Worm (Caenorhabditis elegans): Measurements from ENCODE around the gene sulp-7.

The sulp-7 gene

ce11 chrX:11116723-11117122 lies 36.2 kb downstream of the sulp-7 start, which contains the start of gene nlp-66:
TSS of gene nlp-66 (minus strand) at chrX:11116823.
- TF ChIP-seq cog-1 (tag; optimal IDR thresholded peaks at IDR 0.05) = no peak

ce11 chrX:11120808-11121207 lies 40.3 kb downstream of the sulp-7 start, which contains the start of gene R08B4.3:
TSS of gene R08B4.3 (minus strand) at chrX:11121005.
- TF ChIP-seq klf-2 (GFP tag; conservative IDR thresholded peaks at IDR 0.05) (no peak), ref-1 (GFP tag; conservative IDR thresholded peaks at IDR 0.05) (no peak), ztf-23 (GFP tag; IDR thresholded peaks at IDR 0.05) (no peak), cog-1 (tag; optimal IDR thresholded peaks at IDR 0.05) (no peak), med-1 (GFP tag; optimal IDR thresholded peaks at IDR 0.05; ENCODE audit: insufficient read depth) (no peak), ztf-29 (GFP tag; IDR thresholded peaks at IDR 0.05) (no peak), flt-1 (GFP tag; IDR thresholded peaks at IDR 0.05) (no peak), T22C8.4 (GFP tag; IDR thresholded peaks at IDR 0.05) (no peak), tab-1 (GFP tag; IDR thresholded peaks at IDR 0.05) (no peak)

- TF ChIP-seq tab-1 (GFP tag; IDR thresholded peaks at IDR 0.05) = no peak
- no peak for TF ChIP-seq ztf-23 (GFP tag; IDR thresholded peaks at IDR 0.05)
- no peak for TF ChIP-seq T22C8.4 (GFP tag; IDR thresholded peaks at IDR 0.05)
- TF ChIP-seq cog-1 (tag; optimal IDR thresholded peaks at IDR 0.05) = no peak
- TF ChIP-seq ztf-29 (GFP tag; IDR thresholded peaks at IDR 0.05) = no peak
- no peak for TF ChIP-seq ref-1 (GFP tag; conservative IDR thresholded peaks at IDR 0.05)
- TF ChIP-seq flt-1 (GFP tag; IDR thresholded peaks at IDR 0.05) = no peak
- no peak for TF ChIP-seq med-1 (GFP tag; optimal IDR thresholded peaks at IDR 0.05; ENCODE audit: insufficient read depth)
- TF ChIP-seq klf-2 (GFP tag; conservative IDR thresholded peaks at IDR 0.05) = no peak
These were observed 41.9 kb downstream of the sulp-7 start for ce11 chrX:11122412-11122811.

ce11 chrX:11123998-11124397 lies 43.5 kb downstream of the sulp-7 start:
- TF ChIP-seq klf-2 (GFP tag; conservative IDR thresholded peaks at IDR 0.05) (no peak), tab-1 (GFP tag; IDR thresholded peaks at IDR 0.05) (no peak), med-1 (GFP tag; optimal IDR thresholded peaks at IDR 0.05; ENCODE audit: insufficient read depth) (no peak), cog-1 (tag; optimal IDR thresholded peaks at IDR 0.05) (no peak), T22C8.4 (GFP tag; IDR thresholded peaks at IDR 0.05) (no peak), ref-1 (GFP tag; conservative IDR thresholded peaks at IDR 0.05) (no peak), ztf-29 (GFP tag; IDR thresholded peaks at IDR 0.05) (no peak), ztf-23 (GFP tag; IDR thresholded peaks at IDR 0.05) (no peak), flt-1 (GFP tag; IDR thresholded peaks at IDR 0.05) (no peak)

DNA sequence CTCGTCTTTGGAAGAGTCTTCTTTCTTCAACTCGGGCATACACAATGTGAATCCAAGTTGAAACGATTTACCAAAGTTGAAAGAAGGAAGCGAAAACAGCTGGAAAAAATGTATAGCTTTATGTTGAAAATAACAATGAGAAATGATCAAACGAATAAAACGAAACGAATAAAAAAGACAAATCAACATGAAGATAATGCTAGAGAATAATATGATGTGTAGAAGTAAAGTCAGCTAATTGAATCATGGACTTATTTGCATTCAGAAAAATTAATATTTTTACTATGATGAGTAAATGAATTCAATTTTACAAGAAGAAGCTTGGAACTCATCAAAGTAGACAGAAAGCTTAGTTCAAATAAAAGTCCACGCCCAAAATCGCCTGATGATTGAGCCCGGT lies 45.0 kb downstream of the sulp-7 start, which contains the start of gene alr-1:
Gene alr-1 (minus strand): TSS at position 101 of the 400 bp plus-strand sequence.
- TF ChIP-seq ref-1 (GFP tag; conservative IDR thresholded peaks at IDR 0.05) (no peak), tab-1 (GFP tag; IDR thresholded peaks at IDR 0.05) (no peak), ztf-23 (GFP tag; IDR thresholded peaks at IDR 0.05) (no peak), ztf-29 (GFP tag; IDR thresholded peaks at IDR 0.05) (no peak), T22C8.4 (GFP tag; IDR thresholded peaks at IDR 0.05) (no peak), cog-1 (tag; optimal IDR thresholded peaks at IDR 0.05) (no peak), flt-1 (GFP tag; IDR thresholded peaks at IDR 0.05) (no peak), klf-2 (GFP tag; conservative IDR thresholded peaks at IDR 0.05) (no peak), med-1 (GFP tag; optimal IDR thresholded peaks at IDR 0.05; ENCODE audit: insufficient read depth) (no peak)

ce11 chrX:11126259-11126658 lies 45.8 kb downstream of the sulp-7 start:
- TF ChIP-seq ztf-23 (GFP tag; IDR thresholded peaks at IDR 0.05) (no peak), T22C8.4 (GFP tag; IDR thresholded peaks at IDR 0.05) (no peak), tab-1 (GFP tag; IDR thresholded peaks at IDR 0.05) (no peak), klf-2 (GFP tag; conservative IDR thresholded peaks at IDR 0.05) (no peak), ztf-29 (GFP tag; IDR thresholded peaks at IDR 0.05) (no peak), med-1 (GFP tag; optimal IDR thresholded peaks at IDR 0.05; ENCODE audit: insufficient read depth) (no peak), cog-1 (tag; optimal IDR thresholded peaks at IDR 0.05) (no peak), ref-1 (GFP tag; conservative IDR thresholded peaks at IDR 0.05) (no peak), flt-1 (GFP tag; IDR thresholded peaks at IDR 0.05) (no peak)

ce11 chrX:11132260-11132659 lies 51.8 kb downstream of the sulp-7 start:
- TF ChIP-seq tab-1 (GFP tag; IDR thresholded peaks at IDR 0.05) (no peak), ztf-23 (GFP tag; IDR thresholded peaks at IDR 0.05) (no peak), cog-1 (tag; optimal IDR thresholded peaks at IDR 0.05) (no peak), klf-2 (GFP tag; conservative IDR thresholded peaks at IDR 0.05) (no peak), T22C8.4 (GFP tag; IDR thresholded peaks at IDR 0.05) (no peak), flt-1 (GFP tag; IDR thresholded peaks at IDR 0.05) (no peak), ztf-29 (GFP tag; IDR thresholded peaks at IDR 0.05) (no peak), med-1 (GFP tag; optimal IDR thresholded peaks at IDR 0.05; ENCODE audit: insufficient read depth) (no peak), ref-1 (GFP tag; conservative IDR thresholded peaks at IDR 0.05) (no peak)

DNA sequence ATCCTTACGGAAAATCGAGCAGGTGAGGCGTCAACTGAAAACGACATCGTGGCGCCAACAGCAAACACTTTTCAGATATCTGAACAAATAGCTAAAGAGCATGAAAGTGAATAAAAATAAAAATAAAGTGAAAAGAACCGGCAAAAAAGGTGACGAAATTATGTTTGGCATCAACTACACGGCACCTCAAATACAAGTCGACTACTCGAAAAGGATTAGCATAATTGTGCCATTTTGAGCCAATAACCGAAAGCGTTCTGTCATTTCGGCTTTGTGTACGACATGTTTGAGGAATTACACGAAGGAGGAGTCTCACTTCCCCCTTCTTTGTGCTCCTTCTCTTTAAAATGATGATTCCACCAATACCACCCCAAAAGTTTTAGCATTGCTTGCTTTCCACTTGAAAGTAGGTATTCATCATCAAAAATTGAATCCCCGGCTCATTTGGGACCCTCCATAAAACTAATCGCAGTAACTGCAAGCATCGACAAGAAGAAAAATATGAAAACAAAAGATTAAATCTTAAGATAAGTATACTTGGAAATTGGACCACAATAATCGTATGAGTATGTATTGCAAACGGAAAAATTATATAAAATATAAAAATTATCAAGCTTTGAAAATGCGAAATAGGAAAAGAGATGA lies 54.4 kb downstream of the sulp-7 start:
- TF ChIP-seq cog-1 (tag; optimal IDR thresholded peaks at IDR 0.05) (no peak), tab-1 (GFP tag; IDR thresholded peaks at IDR 0.05) (no peak), ztf-29 (GFP tag; IDR thresholded peaks at IDR 0.05) (no peak), ztf-23 (GFP tag; IDR thresholded peaks at IDR 0.05) (no peak)

DNA sequence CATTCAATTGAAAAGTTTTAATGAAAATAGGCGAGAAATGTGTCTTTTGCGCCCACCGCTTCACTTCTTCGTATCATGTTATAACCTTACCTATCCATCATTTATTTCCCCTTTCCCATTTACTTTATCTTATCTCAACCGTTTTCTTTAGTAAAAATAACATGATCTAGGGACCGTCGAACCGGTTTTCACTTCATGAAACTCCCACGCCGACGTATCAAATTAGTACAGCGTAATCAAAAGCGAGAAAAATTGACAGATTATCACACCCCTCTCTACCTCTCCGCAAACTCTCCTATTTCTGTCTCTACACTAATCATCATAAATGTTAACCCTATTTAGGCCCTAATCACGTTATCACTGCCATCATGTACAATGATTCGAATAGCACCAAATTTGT lies 56.5 kb downstream of the sulp-7 start:
- TF ChIP-seq ztf-29 (GFP tag; IDR thresholded peaks at IDR 0.05) (no peak), tab-1 (GFP tag; IDR thresholded peaks at IDR 0.05) (no peak), T22C8.4 (GFP tag; IDR thresholded peaks at IDR 0.05) (no peak)
